Worm (Caenorhabditis elegans): ENCODE results near the gene nhr-264.

DNA sequence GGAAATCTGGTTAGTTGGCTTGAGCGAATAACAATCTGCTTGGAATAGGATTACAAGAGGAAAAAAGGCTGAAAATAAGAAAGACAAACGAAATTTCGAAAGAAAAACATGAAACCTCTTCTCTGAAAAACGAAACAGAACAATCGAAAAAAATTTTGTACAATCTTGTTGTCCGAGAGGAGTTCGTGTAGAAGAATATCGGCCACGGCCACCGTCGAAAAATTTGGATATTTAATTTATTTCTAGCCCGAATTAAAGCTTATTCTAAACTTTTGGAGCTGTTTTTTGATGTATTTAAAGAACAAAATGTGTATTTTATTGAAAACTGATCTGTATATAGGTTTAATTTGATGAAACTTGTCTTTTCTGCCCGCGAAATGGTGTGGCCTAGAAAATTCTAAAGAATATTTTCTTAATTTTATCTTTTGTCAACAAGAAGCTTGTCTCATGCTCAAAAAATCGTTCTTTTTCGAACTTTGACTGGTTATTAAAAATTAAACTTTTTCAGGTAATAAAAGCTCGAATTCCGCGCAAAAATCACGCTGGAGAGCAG, 42.9 kb upstream of the nhr-264 start, which contains the start of gene T20D3.5:
- TF ChIP-seq fkh-10 (GFP tag; optimal IDR thresholded peaks at IDR 0.05) = no peak
- TF ChIP-seq hlh-30 (tag; optimal IDR thresholded peaks at IDR 0.05; ENCODE audit: insufficient read depth) = no peak
- no peak for TF ChIP-seq mep-1 (tag; optimal IDR thresholded peaks at IDR 0.05)
